Worm (Caenorhabditis elegans) whole organism, midembryonic: ENCODE results near the gene dnj-2.

Source experiments
- T22C8.4 ChIP-seq: fragments of 200-800 bp; sonication (Bioruptor generic); IDR thresholded peaks from 2 replicates; pipeline ENCODE4 v1.3.6; 2022; ENCODE audit warnings: missing genetic modification characterization, missing compliant biosample characterization
- cog-1 ChIP-seq: sonication (generic microtip); optimal IDR thresholded peaks from 2 replicates; lab custom pipeline; 2016; ENCODE audit warnings: missing genetic modification characterization, missing compliant biosample characterization
- flt-1 ChIP-seq: fragments of 200-800 bp; sonication (Bioruptor generic); IDR thresholded peaks from 2 replicates; pipeline ENCODE4 v1.3.6; 2022; ENCODE audit warnings: missing genetic modification characterization, missing compliant biosample characterization
- klf-2 ChIP-seq: fragments of 200-800 bp; sonication (Bioruptor generic); conservative IDR thresholded peaks from 2 replicates; pipeline ENCODE4 v1.3.6; 2022; ENCODE audit warnings: missing genetic modification reagents, missing genetic modification characterization, missing compliant biosample characterization
- med-1 ChIP-seq: sonication (generic microtip); optimal IDR thresholded peaks from 2 replicates; lab custom pipeline; 2017; ENCODE audit warnings: missing genetic modification characterization, mild to moderate bottlenecking, missing compliant biosample characterization, antibody characterized with exemption, missing genetic modification reagents; ENCODE audit not compliant: insufficient read depth
- tab-1 ChIP-seq: fragments of 200-800 bp; sonication (Bioruptor generic); IDR thresholded peaks from 2 replicates; pipeline ENCODE4 v1.3.6; 2022; ENCODE audit warnings: missing genetic modification characterization, missing compliant biosample characterization
- ztf-23 ChIP-seq: fragments of 200-800 bp; sonication (Bioruptor generic); IDR thresholded peaks from 2 replicates; pipeline ENCODE4 v1.3.6; 2022; ENCODE audit warnings: missing genetic modification reagents, missing genetic modification characterization, missing compliant biosample characterization
- ztf-29 ChIP-seq: fragments of 200-800 bp; sonication (Bioruptor generic); IDR thresholded peaks from 2 replicates; pipeline ENCODE4 v1.3.6; 2022; ENCODE audit warnings: missing genetic modification reagents, missing genetic modification characterization, missing compliant biosample characterization

ce11 chrIV:11273151-11273550 is 40.6 kb downstream of the dnj-2 start, which contains the start of gene gtl-2:
- TF ChIP-seq ztf-23 (no peak), T22C8.4 (GFP tag; lab: Robert Waterston, UW) (no peak), klf-2 (GFP tag; lab: Robert Waterston, UW) (no peak), med-1 (GFP tag; lab: Kevin White, UChicago) (no peak), tab-1 (no peak), flt-1 (GFP tag; lab: Robert Waterston, UW) (no peak), ztf-29 (no peak), cog-1 (tag; lab: Kevin White, UChicago) (no peak)
